Fruit fly (Drosophila melanogaster) whole organism, embryonic: Measurements from ENCODE around the gene Acyp.

ENCODE experiments used
- CG11504 ChIP-seq: fragments of 200-800 bp; sonication (Bioruptor generic); optimal IDR thresholded peaks from 3 replicates; lab custom pipeline; 2019; ENCODE audit warnings: missing biosample characterization, mild to moderate bottlenecking, missing genetic modification characterization, moderate library complexity
- CG12219 ChIP-seq: fragments of 200-800 bp; sonication (Bioruptor generic); optimal IDR thresholded peaks from 3 replicates; lab custom pipeline; 2018; ENCODE audit warnings: missing biosample characterization, mild to moderate bottlenecking, missing genetic modification characterization
- CG14441 ChIP-seq: fragments of 200-800 bp; sonication (Bioruptor generic); IDR thresholded peaks from 2 replicates; pipeline ENCODE4 v1.3.6; 2022; ENCODE audit warnings: missing biosample characterization, missing genetic modification characterization
- CG17612 ChIP-seq: fragments of 200-800 bp; sonication (Bioruptor generic); IDR thresholded peaks from 2 replicates; pipeline ENCODE4 v1.3.6; 2022; ENCODE audit warnings: missing biosample characterization, missing genetic modification characterization
- CG18476 ChIP-seq: fragments of 200-800 bp; sonication (Bioruptor generic); optimal IDR thresholded peaks from 2 replicates; lab custom pipeline; 2016; ENCODE audit warnings: missing biosample characterization, mild to moderate bottlenecking, missing genetic modification characterization
- CG2116 ChIP-seq: fragments of 200-800 bp; sonication (Bioruptor generic); optimal IDR thresholded peaks from 3 replicates; lab custom pipeline; 2018; ENCODE audit warnings: missing biosample characterization, mild to moderate bottlenecking, missing genetic modification characterization
- CG3847 ChIP-seq: fragments of 200-800 bp; sonication (Bioruptor generic); IDR thresholded peaks from 2 replicates; pipeline ENCODE4 v1.3.6; 2022; ENCODE audit warnings: missing biosample characterization, missing genetic modification characterization
- CG4360 ChIP-seq: fragments of 200-800 bp; sonication (Bioruptor generic); IDR thresholded peaks from 2 replicates; pipeline ENCODE4 v1.3.6; 2022; ENCODE audit warnings: missing biosample characterization, missing genetic modification characterization
- CG6175 ChIP-seq: fragments of 200-800 bp; sonication (Bioruptor generic); IDR thresholded peaks from 3 replicates; pipeline ENCODE4 v1.3.6; 2022; ENCODE audit warnings: missing biosample characterization, missing genetic modification characterization
- CG6689 ChIP-seq: fragments of 200-800 bp; sonication (Bioruptor generic); IDR thresholded peaks from 2 replicates; pipeline ENCODE4 v1.3.6; 2022; ENCODE audit warnings: missing biosample characterization, missing genetic modification characterization
- CG7372 ChIP-seq: fragments of 200-800 bp; sonication (Bioruptor generic); IDR thresholded peaks from 2 replicates; pipeline ENCODE4 v1.3.6; 2022; ENCODE audit warnings: missing biosample characterization, missing genetic modification characterization
- Camta ChIP-seq: fragments of 200-800 bp; sonication (Bioruptor generic); optimal IDR thresholded peaks from 2 replicates; lab custom pipeline; 2016; ENCODE audit warnings: missing biosample characterization, missing genetic modification characterization
- Deaf1 ChIP-seq: fragments of 200-800 bp; optimal IDR thresholded peaks from 3 replicates; lab custom pipeline; 2019; ENCODE audit warnings: missing biosample characterization, mild to moderate bottlenecking, missing genetic modification characterization, moderate library complexity
- Dip2 ChIP-seq: fragments of 200-800 bp; sonication (Bioruptor generic); IDR thresholded peaks from 2 replicates; pipeline ENCODE4 v1.3.6; 2022; ENCODE audit warnings: missing biosample characterization, missing genetic modification characterization
- Drgx ChIP-seq: fragments of 200-800 bp; sonication (Bioruptor generic); IDR thresholded peaks from 2 replicates; pipeline ENCODE4 v1.3.6; 2022; ENCODE audit warnings: missing biosample characterization, missing genetic modification characterization
- Ets65A ChIP-seq: fragments of 200-800 bp; sonication (Bioruptor generic); peaks from one replicate; lab custom pipeline; 2016; ENCODE audit warnings: missing biosample characterization, missing genetic modification characterization
- Rx ChIP-seq: fragments of 200-800 bp; sonication (Bioruptor generic); IDR thresholded peaks from 2 replicates; pipeline ENCODE4 v1.3.6; 2022; ENCODE audit warnings: missing biosample characterization, missing genetic modification characterization
- Sox102F ChIP-seq: fragments of 200-800 bp; sonication (Bioruptor generic); optimal IDR thresholded peaks from 2 replicates; lab custom pipeline; 2018; ENCODE audit warnings: missing biosample characterization, mild to moderate bottlenecking, missing genetic modification characterization, moderate library complexity
- abd-A ChIP-seq: fragments of 200-800 bp; sonication (Bioruptor generic); optimal IDR thresholded peaks from 3 replicates; lab custom pipeline; 2019; ENCODE audit warnings: missing biosample characterization, mild to moderate bottlenecking, missing genetic modification characterization, moderate library complexity
- cad ChIP-seq: fragments of >200 bp; optimal IDR thresholded peaks from 2 replicates; lab custom pipeline; 2017; ENCODE audit warnings: missing biosample characterization, missing genetic modification characterization
- cas ChIP-seq: fragments of 200-800 bp; sonication (Bioruptor generic); IDR thresholded peaks from 2 replicates; pipeline ENCODE4 v1.3.6; 2022; ENCODE audit warnings: missing biosample characterization, missing genetic modification characterization
- cwo ChIP-seq: fragments of 200-800 bp; sonication (Bioruptor generic); optimal IDR thresholded peaks from 3 replicates; lab custom pipeline; 2017; ENCODE audit warnings: missing biosample characterization, missing genetic modification characterization, mild to moderate bottlenecking, moderate library complexity, missing genetic modification reagents
- dmrt99B ChIP-seq: fragments of 200-800 bp; sonication (Bioruptor generic); optimal IDR thresholded peaks from 2 replicates; lab custom pipeline; 2018; ENCODE audit warnings: missing biosample characterization, mild to moderate bottlenecking, missing genetic modification characterization, moderate library complexity
- fd102C ChIP-seq: fragments of 200-800 bp; sonication (Bioruptor generic); optimal IDR thresholded peaks from 2 replicates; lab custom pipeline; 2018; ENCODE audit warnings: missing biosample characterization, mild to moderate bottlenecking, missing genetic modification characterization, moderate library complexity
- fd96Cb ChIP-seq: fragments of 200-800 bp; sonication (Bioruptor generic); optimal IDR thresholded peaks from 2 replicates; lab custom pipeline; 2018; ENCODE audit warnings: missing biosample characterization, mild to moderate bottlenecking, missing genetic modification characterization, moderate library complexity
- gem ChIP-seq: fragments of 200-800 bp; sonication (Bioruptor generic); optimal IDR thresholded peaks from 2 replicates; lab custom pipeline; 2019; ENCODE audit warnings: missing biosample characterization, mild to moderate bottlenecking, missing genetic modification characterization, moderate library complexity
- grn ChIP-seq: fragments of 200-800 bp; sonication (Bioruptor generic); optimal IDR thresholded peaks from 3 replicates; lab custom pipeline; 2017; ENCODE audit warnings: missing biosample characterization, missing genetic modification characterization
- hb ChIP-seq: fragments of 200-800 bp; sonication (Bioruptor generic); IDR thresholded peaks from 3 replicates; pipeline ENCODE4 v1.3.6; 2022; ENCODE audit warnings: missing biosample characterization, missing genetic modification characterization; ENCODE audit not compliant: partially characterized antibody
- insv ChIP-seq, 2 experiments: fragments of 200-800 bp; sonication (Bioruptor generic); optimal IDR thresholded peaks; 3 replicates each; lab custom pipeline; 2016 to 2018; ENCODE audit warnings: missing biosample characterization in 2 of 2, missing genetic modification characterization in 2 of 2
- inv ChIP-seq: fragments of 200-800 bp; sonication (Bioruptor generic); IDR thresholded peaks from 2 replicates; pipeline ENCODE4 v1.3.6; 2022; ENCODE audit warnings: missing biosample characterization, missing genetic modification characterization; ENCODE audit not compliant: partially characterized antibody
- lilli ChIP-seq: fragments of 200-800 bp; sonication (Bioruptor generic); optimal IDR thresholded peaks from 3 replicates; lab custom pipeline; 2016; ENCODE audit warnings: missing biosample characterization, missing genetic modification characterization
- nmo ChIP-seq: fragments of 200-800 bp; sonication (Bioruptor generic); optimal IDR thresholded peaks from 2 replicates; lab custom pipeline; 2018; ENCODE audit warnings: missing biosample characterization, mild to moderate bottlenecking, missing genetic modification characterization, moderate library complexity
- pros ChIP-seq: fragments of 200-800 bp; sonication (Bioruptor generic); optimal IDR thresholded peaks from 3 replicates; lab custom pipeline; 2019; ENCODE audit warnings: missing biosample characterization, mild to moderate bottlenecking, missing genetic modification characterization, moderate library complexity
- slbo ChIP-seq: fragments of 200-800 bp; sonication (Bioruptor generic); IDR thresholded peaks from 2 replicates; pipeline ENCODE4 v1.3.6; 2022; ENCODE audit warnings: missing biosample characterization, missing genetic modification characterization
- slou ChIP-seq: fragments of 200-800 bp; sonication (Bioruptor generic); optimal IDR thresholded peaks from 3 replicates; lab custom pipeline; 2016; ENCODE audit warnings: missing biosample characterization, missing genetic modification characterization
- zen ChIP-seq: fragments of 200-800 bp; sonication (Bioruptor generic); optimal IDR thresholded peaks from 3 replicates; lab custom pipeline; 2018; ENCODE audit warnings: missing biosample characterization, mild to moderate bottlenecking, missing genetic modification characterization, moderate library complexity

Gene Acyp

DNA sequence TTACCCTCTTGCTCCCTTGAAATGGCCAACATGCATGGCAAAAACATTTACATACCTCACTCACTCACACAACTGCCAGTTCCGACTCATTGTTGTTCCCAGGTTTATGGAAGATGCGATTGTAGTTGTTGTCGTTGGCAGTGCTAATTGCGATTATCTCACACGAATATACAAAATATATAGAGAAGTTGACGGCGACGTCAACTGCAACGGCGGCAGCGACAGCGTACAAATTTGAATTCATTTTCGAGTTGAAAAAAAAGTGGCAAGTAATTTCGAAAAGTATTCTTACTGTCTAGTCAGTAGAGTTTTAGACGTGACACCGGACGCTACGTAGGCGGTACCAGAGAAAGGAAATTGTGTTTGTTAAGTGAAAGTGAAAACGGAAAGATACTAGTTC lies 2.5 kb downstream of the Acyp start, which contains the start of gene Ance-3:
Ance-3 (plus strand) TSS at position 301 of the 400 bp plus-strand sequence.
- TF ChIP-seq Deaf1 = no peak
- no peak for TF ChIP-seq CG6689 (GFP tag; lab: Robert Waterston, UW)

DNA sequence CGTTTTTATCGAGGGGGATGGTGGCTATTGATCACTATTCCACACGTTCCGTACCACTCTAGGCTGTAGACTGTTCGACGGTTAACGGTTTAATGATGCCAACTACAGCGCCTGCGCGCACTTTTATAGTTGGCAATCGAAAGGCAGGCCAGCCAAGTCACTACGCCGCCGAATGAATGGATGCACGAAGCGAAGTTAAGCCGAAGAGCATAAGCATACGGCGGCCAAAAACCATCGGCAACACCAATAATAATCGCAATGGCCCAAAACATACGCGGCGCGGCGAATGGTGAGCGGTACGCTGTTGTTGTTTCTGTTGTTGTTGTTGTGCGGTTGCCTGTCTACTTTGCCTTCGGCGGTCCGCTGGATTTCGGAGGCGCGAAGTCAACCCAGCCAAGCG lies 11.6 kb downstream of the Acyp start, which contains the start of gene Vajk1:
Vajk1 (minus strand) TSS at position 101 of the 400 bp plus-strand sequence.
- TF ChIP-seq CG4360 = peak; percentile 38; the same call in 1 of the 2 replicates
- no peak for TF ChIP-seq lilli (GFP tag; lab: Kevin White, UChicago)
- no peak for TF ChIP-seq cwo (GFP tag; lab: Kevin White, UChicago)
- 0 out of 2 replicates have a peak, but pooled peaks have one; percentile 21 for TF ChIP-seq CG3847 (GFP tag; lab: Robert Waterston, UW)
- TF ChIP-seq Ets65A (GFP tag; lab: Kevin White, UChicago) = peak; percentile 68
- 0 out of 2 replicates have a peak, but pooled peaks have one; percentile 5 for TF ChIP-seq CG17612 (GFP tag; lab: Robert Waterston, UW)

DNA sequence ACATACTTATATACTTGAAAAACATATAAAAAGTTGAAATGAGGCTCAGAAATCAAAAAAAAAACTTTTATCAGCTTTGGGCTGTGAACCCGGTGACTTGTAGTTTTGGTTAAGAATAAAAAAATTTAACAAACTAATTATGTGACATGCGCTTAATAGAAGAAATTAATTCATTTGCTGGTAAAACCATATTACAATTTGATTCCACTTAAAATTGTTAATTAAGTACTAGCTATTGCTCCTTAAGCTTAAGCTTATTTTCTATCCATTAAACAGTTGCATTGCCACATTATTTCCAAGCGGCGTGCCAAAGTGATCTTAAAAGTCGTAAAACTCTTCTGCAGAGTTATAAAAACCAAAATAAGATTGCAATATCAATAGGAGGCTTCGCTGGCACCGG lies 12.1 kb downstream of the Acyp start:
- TF ChIP-seq Ets65A (GFP tag; lab: Kevin White, UChicago) = peak; percentile 25
- TF ChIP-seq CG7372 (GFP tag; lab: Robert Waterston, UW) = no peak

DNA sequence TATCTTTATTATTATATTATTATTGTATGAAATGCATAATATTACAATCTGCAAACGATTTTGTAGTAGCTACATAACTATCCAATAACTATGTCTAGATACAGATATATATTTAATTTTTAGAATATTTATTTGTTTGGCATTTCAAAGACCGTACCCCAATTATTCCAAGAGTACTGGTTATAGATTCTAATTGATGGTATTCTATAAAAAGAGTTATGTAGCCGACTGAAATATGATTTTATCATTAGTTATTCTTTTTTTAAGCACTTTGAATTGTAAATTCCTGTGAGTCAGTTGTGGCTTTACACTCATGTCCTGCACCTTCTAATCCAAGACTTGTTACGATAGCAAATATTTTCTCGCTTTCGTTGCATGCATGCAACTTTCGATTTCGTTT lies 13.8 kb downstream of the Acyp start:
- TF ChIP-seq insv (GFP tag; optimal IDR thresholded peaks at IDR 0.05; lab: Kevin White, UChicago) (no peak), CG2116 (GFP tag; lab: Kevin White, UChicago) (no peak), grn (GFP tag; lab: Kevin White, UChicago) (no peak), Camta (no peak), slbo (GFP tag; lab: Robert Waterston, UW) (no peak), dmrt99B (no peak), Rx (GFP tag; lab: Robert Waterston, UW) (no peak), CG12219 (no peak), Dip2 (GFP tag; lab: Robert Waterston, UW) (no peak), fd102C (no peak), cad (GFP tag; lab: Kevin White, UChicago) (no peak), pros (GFP tag; lab: Kevin White, UChicago) (no peak), cas (GFP tag; lab: Robert Waterston, UW) (no peak), inv (GFP tag; lab: Robert Waterston, UW) (no peak), hb (GFP tag; lab: Robert Waterston, UW) (no peak)

DNA sequence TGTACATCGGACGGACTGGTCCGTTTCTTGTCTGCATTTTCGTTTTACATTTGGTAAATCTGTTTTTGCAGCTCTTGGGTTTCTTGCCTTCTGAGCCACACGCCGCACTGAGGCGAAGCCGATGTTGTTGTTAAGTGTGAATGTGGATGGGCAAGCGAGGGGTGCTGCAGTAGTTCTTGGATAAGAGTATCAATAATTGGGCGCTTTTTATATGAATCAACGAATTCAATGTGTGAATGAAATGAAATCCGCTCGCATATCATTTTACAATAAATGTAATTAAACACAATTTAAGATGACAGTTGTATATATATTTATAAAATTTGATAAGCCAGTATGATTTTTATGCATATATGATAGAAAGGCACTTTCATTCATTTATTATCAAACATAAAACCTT lies 16.6 kb downstream of the Acyp start:
- TF ChIP-seq zen (peak; percentile 14), CG6175 (GFP tag; lab: Robert Waterston, UW) (0 out of 3 replicates have a peak, but pooled peaks have one; percentile 24), fd96Cb (no peak), CG18476 (GFP tag; lab: Kevin White, UChicago) (peak; percentile 62), nmo (GFP tag; lab: Kevin White, UChicago) (no peak), CG14441 (0 out of 2 replicates have a peak, but pooled peaks have one; percentile 19), Drgx (peak; percentile 39; the same call in 1 of the 2 replicates), CG11504 (tag; lab: Kevin White, UChicago) (peak; percentile 3)

DNA sequence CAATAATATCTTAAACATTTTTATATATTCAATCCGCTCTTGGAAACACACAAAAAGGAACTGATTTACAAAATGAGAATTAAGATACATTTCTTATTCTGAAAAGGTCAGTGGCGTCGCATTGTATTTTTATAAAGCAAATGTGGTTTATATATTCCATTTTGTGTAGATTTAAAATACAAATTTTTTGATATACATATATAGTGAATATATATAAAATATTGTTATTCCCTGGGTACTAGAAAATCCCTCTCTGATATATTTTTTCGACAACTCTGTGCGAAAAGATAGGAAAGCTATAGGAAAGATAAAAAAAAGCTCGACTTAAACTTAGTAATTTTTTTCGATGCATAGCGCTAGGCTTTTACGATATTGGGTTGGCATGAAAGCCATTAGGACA lies 19.4 kb downstream of the Acyp start, which contains the start of gene CG42711:
CG42711 (minus strand) TSS at position 45 of the 400 bp plus-strand sequence.
- TF ChIP-seq Sox102F = peak; percentile 25
- TF ChIP-seq Drgx = peak; percentile 72
- TF ChIP-seq slou (GFP tag; lab: Kevin White, UChicago) = no peak
- peak; percentile 6 for TF ChIP-seq CG11504 (tag; lab: Kevin White, UChicago)
- TF ChIP-seq gem = peak; percentile 23
- no peak for TF ChIP-seq abd-A (tag; lab: Kevin White, UChicago)
- TF ChIP-seq, all 482 proteins: peak for 4
